Worm (Caenorhabditis elegans) whole organism, mixed stage, embryonic: Measurements from ENCODE around the gene Y75B12A.2.

Experiments
- elt-3 ChIP-seq: fragments of 150-350 bp; optimal IDR thresholded peaks from 2 replicates; lab custom pipeline; 2014; ENCODE audit warnings: missing biosample characterization, missing genetic modification characterization
- lsy-2 ChIP-seq: fragments of 150-350 bp; optimal IDR thresholded peaks from 2 replicates; lab custom pipeline; 2014; ENCODE audit warnings: missing biosample characterization, missing genetic modification characterization
- ztf-11 ChIP-seq: fragments of 150-350 bp; optimal IDR thresholded peaks from 2 replicates; lab custom pipeline; 2014; ENCODE audit warnings: missing biosample characterization, missing genetic modification characterization

DNA sequence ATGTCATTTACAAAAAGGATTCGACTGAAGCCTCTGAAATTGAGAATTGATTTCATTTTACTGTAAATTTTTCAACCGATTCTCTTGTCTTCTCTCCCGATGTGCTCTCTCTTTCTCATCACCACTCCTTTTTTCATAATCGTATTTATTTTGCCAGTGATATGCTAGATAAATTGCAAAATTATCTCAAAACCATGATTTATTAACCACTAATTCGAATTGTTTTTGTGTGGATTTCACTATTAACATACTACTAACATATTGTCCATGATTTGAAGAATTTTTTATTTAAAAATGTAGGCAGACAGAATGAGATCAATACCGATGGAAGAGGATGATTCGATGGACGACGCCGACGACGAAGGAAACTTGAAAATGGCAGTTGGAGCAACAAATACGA, 42.2 kb upstream of the Y75B12A.2 start, which contains the start of gene C25D7.10:
- TF ChIP-seq lsy-2 (tag; lab: Kevin White, UChicago) (no peak), elt-3 (tag; lab: Kevin White, UChicago) (no peak), ztf-11 (tag; lab: Kevin White, UChicago) (no peak)
